Worm (Caenorhabditis elegans): ENCODE results near the gene F31F4.1.

- TF ChIP-seq fkh-10 (GFP tag; optimal IDR thresholded peaks at IDR 0.05), result no peak
- TF ChIP-seq zfp-2 (tag; optimal IDR thresholded peaks at IDR 0.05), result no peak
- no peak for TF ChIP-seq mes-2 (tag; optimal IDR thresholded peaks at IDR 0.05; ENCODE audit: poor library complexity, severe bottlenecking)
- no peak for TF ChIP-seq lin-15B (tag; optimal IDR thresholded peaks at IDR 0.05)
- TF ChIP-seq egl-27 (tag; optimal IDR thresholded peaks at IDR 0.05), result no peak
- no peak for TF ChIP-seq snpc-4 (tag; optimal IDR thresholded peaks at IDR 0.05)
- no peak for TF ChIP-seq ama-1 (optimal IDR thresholded peaks at IDR 0.05)
- no peak for TF ChIP-seq unc-62 (GFP tag; optimal IDR thresholded peaks at IDR 0.05 in 1 of 2)
- no peak for TF ChIP-seq unc-62 (tag; optimal IDR thresholded peaks at IDR 0.05)
Observed at ce11 chrV:634855-635254, 49.0 kb upstream of the F31F4.1 start, which contains the start of gene F48G7.10.
